Worm (Caenorhabditis elegans) whole organism, early embryonic: ENCODE measurements around the gene rgs-5.

Source experiments
- B0310.2 ChIP-seq: sonication (generic microtip); optimal IDR thresholded peaks from 2 replicates; lab custom pipeline; 2016; ENCODE audit warnings: mild to moderate bottlenecking, missing genetic modification characterization, missing compliant biosample characterization
- F13C5.2 ChIP-seq: sonication (generic microtip); optimal IDR thresholded peaks from 2 replicates; lab custom pipeline; 2017; ENCODE audit warnings: mild to moderate bottlenecking, missing genetic modification characterization, inconsistent platforms, missing compliant biosample characterization
- aly-1 ChIP-seq: sonication (generic microtip); optimal IDR thresholded peaks from 2 replicates; lab custom pipeline; 2016; ENCODE audit warnings: missing genetic modification characterization, missing compliant biosample characterization
- ama-1 ChIP-seq: fragments of 150-350 bp; optimal IDR thresholded peaks from 2 replicates; lab custom pipeline; 2014
- ceh-13 ChIP-seq: fragments of 200-800 bp; sonication (Bioruptor generic); optimal IDR thresholded peaks from 2 replicates; lab custom pipeline; 2018; ENCODE audit warnings: mild to moderate bottlenecking, missing genetic modification characterization, missing compliant biosample characterization
- ceh-36 ChIP-seq: sonication (generic microtip); optimal IDR thresholded peaks from 2 replicates; lab custom pipeline; 2016; ENCODE audit warnings: missing genetic modification characterization, inconsistent platforms, missing compliant biosample characterization
- ets-7 ChIP-seq: sonication (generic microtip); optimal IDR thresholded peaks from 2 replicates; lab custom pipeline; 2016; ENCODE audit warnings: missing genotype, missing genetic modification characterization, missing compliant biosample characterization
- flt-1 ChIP-seq: fragments of 200-800 bp; sonication (Bioruptor generic); IDR thresholded peaks from 2 replicates; pipeline ENCODE4 v1.3.6; 2022; ENCODE audit warnings: missing genetic modification characterization, missing compliant biosample characterization
- hmbx-1 ChIP-seq: sonication (generic microtip); optimal IDR thresholded peaks from 2 replicates; lab custom pipeline; 2016; ENCODE audit warnings: mild to moderate bottlenecking, missing genetic modification characterization, missing compliant biosample characterization
- hmg-4 ChIP-seq: fragments of 200-800 bp; sonication (Bioruptor generic); optimal IDR thresholded peaks from 2 replicates; lab custom pipeline; 2018; ENCODE audit warnings: mild to moderate bottlenecking, missing genetic modification characterization, missing compliant biosample characterization
- hnd-1 ChIP-seq: sonication (generic microtip); optimal IDR thresholded peaks from 2 replicates; lab custom pipeline; 2016; ENCODE audit warnings: missing genetic modification characterization, missing compliant biosample characterization
- pes-1 ChIP-seq: fragments of 200-800 bp; sonication (Bioruptor generic); IDR thresholded peaks from 2 replicates; pipeline ENCODE4 v1.3.6; 2022; ENCODE audit warnings: missing genetic modification reagents, missing genetic modification characterization, missing compliant biosample characterization
- scrt-1 ChIP-seq: fragments of 200-800 bp; sonication (Bioruptor generic); IDR thresholded peaks from 2 replicates; pipeline ENCODE4 v1.3.6; 2022; ENCODE audit warnings: missing genetic modification characterization, missing compliant biosample characterization
- sea-1 ChIP-seq: fragments of 200-800 bp; sonication (Bioruptor generic); conservative IDR thresholded peaks from 2 replicates; pipeline ENCODE4 v1.3.6; 2022; ENCODE audit warnings: missing genetic modification characterization, missing compliant biosample characterization
- tbx-11 ChIP-seq: fragments of 200-800 bp; sonication (Bioruptor generic); IDR thresholded peaks from 2 replicates; pipeline ENCODE4 v1.3.6; 2022; ENCODE audit warnings: missing genetic modification characterization, missing compliant biosample characterization
- tbx-37 ChIP-seq: fragments of 200-800 bp; sonication (Bioruptor generic); conservative IDR thresholded peaks from 2 replicates; pipeline ENCODE4 v1.3.6; 2022; ENCODE audit warnings: missing genetic modification reagents, missing genetic modification characterization, missing compliant biosample characterization
- tra-4 ChIP-seq: sonication (generic microtip); optimal IDR thresholded peaks from 2 replicates; lab custom pipeline; 2017; ENCODE audit warnings: missing genetic modification characterization, missing compliant biosample characterization

The rgs-5 gene

ce11 chrIII:5697963-5698730 is at the start of gene rgs-5, which contains the start of gene lgg-3:
Gene rgs-5, plus strand, starts transcription at chrIII:5698555.
Gene lgg-3, minus strand, starts transcription at chrIII:5698013.
- no peak for TF ChIP-seq pes-1
- TF ChIP-seq F13C5.2 (tag; lab: Kevin White, UChicago), result no peak
- TF ChIP-seq tbx-37 (GFP tag; lab: Robert Waterston, UW), result no peak
- TF ChIP-seq scrt-1, result no peak
- no peak for TF ChIP-seq ets-7 (tag; lab: Kevin White, UChicago)
- TF ChIP-seq sea-1, result no peak
- no peak for TF ChIP-seq tbx-11 (GFP tag; lab: Robert Waterston, UW)
- TF ChIP-seq B0310.2 (tag; lab: Kevin White, UChicago), result no peak
- TF ChIP-seq hmbx-1 (tag; lab: Kevin White, UChicago), result no peak
- no peak for TF ChIP-seq ceh-13 (GFP tag; lab: Kevin White, UChicago)
- no peak for TF ChIP-seq hnd-1 (tag; lab: Kevin White, UChicago)
- no peak for TF ChIP-seq aly-1 (tag; lab: Kevin White, UChicago)
- no peak for TF ChIP-seq hmg-4
- TF ChIP-seq ceh-36 (tag; lab: Kevin White, UChicago), result no peak
- TF ChIP-seq flt-1 (GFP tag; lab: Robert Waterston, UW), result no peak

ce11 chrIII:5653692-5654105 is 44.7 kb upstream of the rgs-5 start:
- 0 out of 2 replicates have a peak, but pooled peaks have one; percentile 29 for TF ChIP-seq pes-1
- no peak for TF ChIP-seq tra-4

- TF ChIP-seq tra-4 (no peak), ceh-36 (tag; lab: Kevin White, UChicago) (no peak), tbx-37 (GFP tag; lab: Robert Waterston, UW) (no peak), hmbx-1 (tag; lab: Kevin White, UChicago) (no peak), aly-1 (tag; lab: Kevin White, UChicago) (no peak), B0310.2 (tag; lab: Kevin White, UChicago) (no peak), F13C5.2 (tag; lab: Kevin White, UChicago) (no peak), ceh-13 (GFP tag; lab: Kevin White, UChicago) (no peak), hnd-1 (tag; lab: Kevin White, UChicago) (no peak), hmg-4 (no peak), tbx-11 (GFP tag; lab: Robert Waterston, UW) (no peak)
Observed at ce11 chrIII:5656941-5657340, 41.4 kb upstream of the rgs-5 start, which contains the start of gene sdz-21. Gene sdz-21, minus strand, starts transcription at chrIII:5657041.

ce11 chrIII:5660976-5661375 is 37.4 kb upstream of the rgs-5 start, which contains the start of gene F54E7.6:
Gene F54E7.6, minus strand, starts transcription at chrIII:5661085.
- TF ChIP-seq sea-1, result no peak
- no peak for TF ChIP-seq ama-1 (lab: Kevin White, UChicago)
- no peak for TF ChIP-seq hnd-1 (tag; lab: Kevin White, UChicago)
- no peak for TF ChIP-seq ceh-36 (tag; lab: Kevin White, UChicago)

ce11 chrIII:5663521-5663920 is 34.8 kb upstream of the rgs-5 start:
- TF ChIP-seq aly-1 (tag; lab: Kevin White, UChicago) (no peak), tbx-37 (GFP tag; lab: Robert Waterston, UW) (no peak)

- TF ChIP-seq ama-1 (lab: Kevin White, UChicago) (no peak), hmbx-1 (tag; lab: Kevin White, UChicago) (no peak), flt-1 (GFP tag; lab: Robert Waterston, UW) (no peak), tbx-37 (GFP tag; lab: Robert Waterston, UW) (no peak), pes-1 (no peak), hnd-1 (tag; lab: Kevin White, UChicago) (no peak), ets-7 (tag; lab: Kevin White, UChicago) (no peak), B0310.2 (tag; lab: Kevin White, UChicago) (no peak), tbx-11 (GFP tag; lab: Robert Waterston, UW) (no peak), tra-4 (no peak), ceh-36 (tag; lab: Kevin White, UChicago) (no peak)
Observed at ce11 chrIII:5663933-5664332, 34.4 kb upstream of the rgs-5 start, which contains the start of gene par-3. Gene par-3, plus strand, starts transcription at chrIII:5664233.

- TF ChIP-seq ceh-36 (tag; lab: Kevin White, UChicago) (no peak), hmbx-1 (tag; lab: Kevin White, UChicago) (no peak)
Observed at ce11 chrIII:5665278-5665677, 33.1 kb upstream of the rgs-5 start.

ce11 chrIII:5665710-5666109 is 32.6 kb upstream of the rgs-5 start:
- no peak for TF ChIP-seq tbx-37 (GFP tag; lab: Robert Waterston, UW)
- no peak for TF ChIP-seq ceh-36 (tag; lab: Kevin White, UChicago)
- no peak for TF ChIP-seq hmg-4
- TF ChIP-seq pes-1, result no peak
- no peak for TF ChIP-seq flt-1 (GFP tag; lab: Robert Waterston, UW)
- TF ChIP-seq ama-1 (lab: Kevin White, UChicago), result no peak
- no peak for TF ChIP-seq tra-4
- no peak for TF ChIP-seq hmbx-1 (tag; lab: Kevin White, UChicago)
- no peak for TF ChIP-seq F13C5.2 (tag; lab: Kevin White, UChicago)
- TF ChIP-seq ceh-13 (GFP tag; lab: Kevin White, UChicago), result no peak
- TF ChIP-seq B0310.2 (tag; lab: Kevin White, UChicago), result no peak
- TF ChIP-seq ets-7 (tag; lab: Kevin White, UChicago), result no peak
- no peak for TF ChIP-seq scrt-1
- TF ChIP-seq hnd-1 (tag; lab: Kevin White, UChicago), result no peak
- no peak for TF ChIP-seq aly-1 (tag; lab: Kevin White, UChicago)
- TF ChIP-seq tbx-11 (GFP tag; lab: Robert Waterston, UW), result no peak
- no peak for TF ChIP-seq sea-1
